Worm (Caenorhabditis elegans): ENCODE measurements around the gene mrpl-18.

mrpl-18 gene

ce11 chrIII:8144574-8145065 lies at the start of gene mrpl-18, which contains the start of gene C14B9.8:
Gene mrpl-18 (plus strand): TSS chrIII:8145015.
Gene C14B9.8 (minus strand): TSS chrIII:8144629.
- no peak for TF ChIP-seq unc-62 (GFP tag; optimal IDR thresholded peaks at IDR 0.05)

- no peak for TF ChIP-seq unc-62 (GFP tag; optimal IDR thresholded peaks at IDR 0.05)
These were observed 46.7 kb upstream of the mrpl-18 start, which contains the start of gene K06H7.8 for ce11 chrIII:8098116-8098515. Gene K06H7.8 (minus strand): TSS chrIII:8098216.

- no peak for TF ChIP-seq unc-62 (GFP tag; optimal IDR thresholded peaks at IDR 0.05)
These were observed 45.8 kb upstream of the mrpl-18 start, which contains the start of gene K06H7.1 for ce11 chrIII:8099022-8099421. Gene K06H7.1 (plus strand): TSS chrIII:8099322.

DNA sequence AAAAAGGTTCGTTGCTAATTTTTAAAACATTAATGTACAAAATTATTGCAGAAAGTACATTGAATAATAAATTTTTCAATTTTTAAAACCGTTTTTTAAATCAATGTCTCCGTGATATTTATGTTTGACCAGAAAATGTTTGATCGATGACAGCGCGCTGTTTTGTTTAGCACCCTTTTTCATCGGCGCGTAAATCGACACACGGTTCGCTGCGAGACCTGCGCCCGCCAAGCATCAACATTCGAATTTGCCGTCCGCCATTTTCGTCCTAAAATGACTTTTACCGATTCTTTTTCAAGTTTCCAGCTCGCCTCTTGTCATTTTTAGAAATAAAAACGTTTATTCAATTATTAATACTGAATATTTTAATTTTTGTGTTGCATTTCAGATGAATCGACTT lies 43.9 kb upstream of the mrpl-18 start, which contains the start of gene plk-1:
Gene plk-1, plus strand, starts transcription at position 389 of the 400 bp plus-strand sequence.
- TF ChIP-seq unc-62 (GFP tag; optimal IDR thresholded peaks at IDR 0.05), result no peak

DNA sequence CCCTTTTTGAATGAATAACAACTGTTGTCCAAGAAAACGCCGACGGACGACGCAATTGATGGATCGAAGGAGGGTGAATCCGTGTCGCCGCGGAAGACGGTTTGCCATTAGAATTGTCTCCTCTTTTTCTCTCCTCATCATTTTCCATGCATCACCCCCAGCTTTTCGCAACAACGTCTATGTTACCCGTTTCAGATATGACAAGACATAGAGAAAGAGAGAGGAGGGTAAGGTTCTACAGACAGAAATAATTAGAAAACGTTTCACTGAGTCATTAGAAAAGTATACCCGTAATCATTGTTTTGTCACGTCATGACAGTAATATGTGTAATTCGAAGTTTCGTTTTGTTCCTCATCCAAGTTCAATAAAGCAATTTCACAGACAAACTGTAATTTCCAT lies 39.0 kb upstream of the mrpl-18 start:
- no peak for TF ChIP-seq unc-62 (GFP tag; optimal IDR thresholded peaks at IDR 0.05)

DNA sequence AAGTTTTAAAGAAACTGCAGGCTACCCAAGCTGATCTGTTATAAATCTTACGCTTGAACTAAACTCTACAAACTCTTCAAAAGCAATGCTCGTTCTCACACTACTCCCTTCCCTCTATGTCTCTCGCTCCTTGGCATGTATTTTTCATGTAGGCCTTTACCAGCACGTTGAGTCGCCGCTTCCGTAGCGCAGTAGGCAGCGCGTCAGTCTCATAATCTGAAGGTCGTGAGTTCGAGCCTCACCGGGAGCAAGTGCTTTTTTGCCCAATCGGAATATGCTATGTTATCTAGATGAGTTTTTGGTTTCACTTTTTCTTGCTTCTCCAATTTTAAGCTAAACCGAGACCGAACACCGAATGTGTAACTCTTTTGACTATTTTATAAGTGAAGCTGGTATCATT lies 38.3 kb upstream of the mrpl-18 start:
- TF ChIP-seq unc-62 (GFP tag; optimal IDR thresholded peaks at IDR 0.05), result no peak

DNA sequence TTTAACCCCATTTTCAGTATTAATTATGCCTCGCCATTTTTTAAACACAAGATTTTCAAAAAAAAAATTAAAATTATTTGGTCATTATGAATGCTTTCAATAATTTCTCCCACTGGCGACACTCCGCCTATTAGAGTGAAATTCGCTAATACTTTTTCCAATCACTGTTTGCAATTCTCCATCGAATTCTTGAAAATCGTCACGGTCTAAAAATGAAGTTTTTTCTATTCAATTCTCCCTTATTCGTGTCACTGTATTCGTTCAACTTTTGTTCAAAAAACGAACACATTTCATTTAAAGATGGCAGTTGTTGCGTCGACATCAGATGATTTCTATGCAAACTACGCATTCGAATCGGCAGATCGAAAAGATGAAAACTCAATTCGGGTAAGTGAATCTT lies 36.3 kb upstream of the mrpl-18 start, which contains the start of gene C14B9.3:
Gene C14B9.3, plus strand, starts transcription at position 301 of the 400 bp plus-strand sequence.
- TF ChIP-seq unc-62 (GFP tag; optimal IDR thresholded peaks at IDR 0.05), result no peak

ce11 chrIII:8109459-8110057 lies 35.3 kb upstream of the mrpl-18 start:
- TF ChIP-seq unc-62 (GFP tag; optimal IDR thresholded peaks at IDR 0.05), result no peak

ce11 chrIII:8111347-8111746 lies 33.5 kb upstream of the mrpl-18 start:
- TF ChIP-seq unc-62 (GFP tag; optimal IDR thresholded peaks at IDR 0.05), result no peak

DNA sequence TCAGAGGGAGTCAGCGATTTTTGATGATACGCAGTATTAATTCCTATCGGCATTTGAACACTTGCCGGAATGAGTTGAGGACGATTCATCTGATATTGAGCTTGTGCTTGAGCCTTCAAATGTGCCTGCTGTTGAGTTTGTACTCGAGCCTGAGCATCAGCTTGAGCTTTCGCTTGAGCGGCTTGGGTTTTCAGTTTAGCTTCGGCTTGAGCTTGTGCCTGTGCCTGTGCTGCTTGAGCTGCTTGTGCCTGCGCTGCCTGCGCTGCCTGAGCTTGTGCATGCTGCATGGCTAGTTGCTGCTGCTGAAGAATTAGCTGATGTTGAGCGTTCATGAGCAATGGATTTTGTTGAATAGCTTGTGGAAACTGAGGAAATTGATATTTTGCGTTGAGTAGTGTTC lies 28.9 kb upstream of the mrpl-18 start:
- TF ChIP-seq unc-62 (GFP tag; optimal IDR thresholded peaks at IDR 0.05), result no peak

ce11 chrIII:8117155-8117554 lies 27.7 kb upstream of the mrpl-18 start:
- no peak for TF ChIP-seq unc-62 (GFP tag; optimal IDR thresholded peaks at IDR 0.05)

DNA sequence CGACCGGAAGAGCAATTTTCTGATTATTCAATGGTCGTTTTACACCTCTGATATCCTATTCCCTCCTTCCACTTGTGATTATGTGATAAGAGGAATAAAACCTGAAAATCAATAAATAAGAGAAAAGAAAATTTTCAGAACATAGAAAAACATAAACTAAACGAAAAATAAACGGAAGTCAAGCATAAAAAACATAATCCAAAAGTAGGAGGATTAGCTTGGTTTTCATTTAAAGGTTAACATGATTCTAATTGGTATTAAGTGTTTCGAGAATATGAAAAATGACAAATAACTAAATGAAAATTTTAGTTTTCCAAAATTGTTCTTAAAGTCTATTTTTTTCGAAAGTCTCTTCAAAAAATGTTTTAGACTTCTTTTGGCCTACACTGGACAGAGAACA lies 23.7 kb upstream of the mrpl-18 start, which contains the start of gene gei-8:
Gene gei-8, minus strand, starts transcription at position 101 of the 400 bp plus-strand sequence.
- TF ChIP-seq unc-62 (GFP tag; optimal IDR thresholded peaks at IDR 0.05), result no peak

- TF ChIP-seq unc-62 (GFP tag; optimal IDR thresholded peaks at IDR 0.05), result no peak
These were observed 22.9 kb upstream of the mrpl-18 start for ce11 chrIII:8121923-8122322.

ce11 chrIII:8124323-8124722 lies 20.5 kb upstream of the mrpl-18 start:
- no peak for TF ChIP-seq unc-62 (GFP tag; optimal IDR thresholded peaks at IDR 0.05)

DNA sequence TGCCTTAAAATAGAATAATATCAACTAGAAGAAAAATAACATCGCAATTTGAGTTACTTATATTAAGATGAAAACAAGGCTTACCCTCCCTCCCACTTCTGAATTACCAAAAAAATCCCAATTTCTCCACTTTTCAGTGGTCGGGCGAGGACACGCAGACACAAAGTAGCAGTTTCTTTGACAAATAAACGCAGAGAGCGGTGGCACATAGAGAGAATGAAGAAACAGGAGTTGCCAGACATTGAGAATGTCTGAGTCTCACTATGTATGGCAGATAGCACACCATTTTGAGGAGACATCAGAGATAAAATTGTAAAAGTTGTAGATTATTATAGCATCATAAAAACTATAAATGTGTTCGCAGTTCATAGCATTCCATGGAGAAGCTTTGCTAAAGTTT lies 19.6 kb upstream of the mrpl-18 start:
- no peak for TF ChIP-seq unc-62 (GFP tag; optimal IDR thresholded peaks at IDR 0.05)

DNA sequence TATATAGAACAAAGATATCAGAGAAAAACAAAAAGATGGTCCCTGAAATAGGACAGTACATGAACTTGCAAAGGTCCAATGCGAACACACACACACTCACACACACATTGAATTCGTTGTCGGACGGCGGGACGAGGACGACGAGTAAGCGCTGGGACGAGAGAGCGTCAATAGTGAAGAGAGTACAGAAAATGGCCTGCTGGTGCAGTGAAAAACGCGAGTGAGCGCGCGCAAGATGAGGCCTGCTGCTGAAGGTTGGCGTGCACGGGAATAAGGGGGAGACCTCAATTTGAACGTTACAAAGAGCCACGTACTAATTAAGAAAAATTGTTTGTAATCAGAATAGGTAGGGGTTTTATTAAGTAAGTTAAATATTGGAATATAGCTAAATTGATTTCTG lies 17.8 kb upstream of the mrpl-18 start:
- TF ChIP-seq unc-62 (GFP tag; optimal IDR thresholded peaks at IDR 0.05), result no peak

DNA sequence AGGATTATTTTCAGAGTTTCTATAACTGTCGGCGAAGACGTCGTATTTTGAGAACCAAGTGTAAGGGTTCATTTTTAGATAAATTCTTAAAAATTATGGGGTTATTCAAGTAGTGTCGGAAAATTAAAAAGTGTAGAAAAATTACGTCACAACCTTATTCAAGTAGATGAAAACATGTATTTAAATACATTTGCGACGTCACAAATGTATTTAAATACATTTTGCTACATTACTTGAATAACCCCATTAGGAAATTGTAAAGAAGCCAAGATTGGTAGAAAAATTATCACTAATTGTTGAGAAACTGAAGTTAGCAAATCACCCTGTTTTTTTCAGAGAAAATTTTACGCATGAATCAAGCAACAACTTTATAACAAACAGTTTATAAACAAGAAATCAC lies 15.6 kb upstream of the mrpl-18 start:
- TF ChIP-seq unc-62 (GFP tag; optimal IDR thresholded peaks at IDR 0.05), result no peak
